Fruit fly (Drosophila melanogaster) whole organism, embryonic: ENCODE results near the gene Pgant2.

ENCODE experiments used
- Ada2b ChIP-seq: fragments of 200-800 bp; sonication (Bioruptor generic); IDR thresholded peaks from 2 replicates; pipeline ENCODE4 v1.3.6; 2022; ENCODE audit warnings: missing biosample characterization, missing genetic modification characterization
- Aef1 ChIP-seq: fragments of 200-800 bp; sonication (Bioruptor generic); IDR thresholded peaks from 3 replicates; pipeline ENCODE4 v1.3.6; 2022; ENCODE audit warnings: missing biosample characterization, missing genetic modification characterization
- CG1024 ChIP-seq: fragments of 200-800 bp; sonication (Bioruptor generic); IDR thresholded peaks from 2 replicates; pipeline ENCODE4 v1.3.6; 2022; ENCODE audit warnings: missing biosample characterization, missing genetic modification characterization
- CG10321 ChIP-seq: fragments of 200-800 bp; sonication (Bioruptor generic); IDR thresholded peaks from 2 replicates; pipeline ENCODE4 v1.3.6; 2022; ENCODE audit warnings: missing biosample characterization, missing genetic modification characterization
- CG10543 ChIP-seq: fragments of 200-800 bp; sonication (Bioruptor generic); optimal IDR thresholded peaks from 3 replicates; lab custom pipeline; 2017; ENCODE audit warnings: missing biosample characterization, mild to moderate bottlenecking, missing genetic modification characterization, moderate library complexity
- CG11398 ChIP-seq: fragments of 200-800 bp; sonication (Bioruptor generic); optimal IDR thresholded peaks from 2 replicates; lab custom pipeline; 2016; ENCODE audit warnings: missing biosample characterization, missing genetic modification characterization
- CG11504 ChIP-seq: fragments of 200-800 bp; sonication (Bioruptor generic); optimal IDR thresholded peaks from 3 replicates; lab custom pipeline; 2019; ENCODE audit warnings: missing biosample characterization, mild to moderate bottlenecking, missing genetic modification characterization, moderate library complexity
- CG13123 ChIP-seq: fragments of 200-800 bp; sonication (Bioruptor generic); optimal IDR thresholded peaks from 2 replicates; lab custom pipeline; 2016; ENCODE audit warnings: missing biosample characterization, missing genetic modification characterization
- CG15696 ChIP-seq: fragments of 200-800 bp; sonication (Bioruptor generic); optimal IDR thresholded peaks from 2 replicates; lab custom pipeline; 2019; ENCODE audit warnings: missing biosample characterization, mild to moderate bottlenecking, missing genetic modification characterization, moderate library complexity
- CG1602 ChIP-seq: fragments of 200-800 bp; sonication (Bioruptor generic); optimal IDR thresholded peaks from 3 replicates; lab custom pipeline; 2016; ENCODE audit warnings: missing biosample characterization, missing genetic modification characterization
- CG16779 ChIP-seq: fragments of 200-800 bp; sonication (Bioruptor generic); IDR thresholded peaks from 2 replicates; pipeline ENCODE4 v1.3.6; 2022; ENCODE audit warnings: missing biosample characterization, missing genetic modification characterization
- CG17328 ChIP-seq: fragments of 200-800 bp; sonication (Bioruptor generic); IDR thresholded peaks from 2 replicates; pipeline ENCODE4 v1.3.6; 2022; ENCODE audit warnings: missing biosample characterization, missing genetic modification characterization
- CG17361 ChIP-seq: fragments of 200-800 bp; sonication (Bioruptor generic); IDR thresholded peaks from 3 replicates; pipeline ENCODE4 v1.3.6; 2022; ENCODE audit warnings: missing biosample characterization, missing genetic modification characterization
- CG1792 ChIP-seq: fragments of 200-800 bp; sonication (Bioruptor generic); optimal IDR thresholded peaks from 2 replicates; lab custom pipeline; 2016; ENCODE audit warnings: missing biosample characterization, missing genetic modification characterization
- CG1832 ChIP-seq: fragments of 200-800 bp; sonication (Bioruptor generic); optimal IDR thresholded peaks from 2 replicates; lab custom pipeline; 2017; ENCODE audit warnings: missing biosample characterization, mild to moderate bottlenecking, missing genetic modification characterization, inconsistent platforms
- CG31388 ChIP-seq: fragments of 200-800 bp; sonication (Bioruptor generic); optimal IDR thresholded peaks from 2 replicates; lab custom pipeline; 2016; ENCODE audit warnings: missing biosample characterization, missing genetic modification characterization
- CG3281 ChIP-seq: fragments of 200-800 bp; sonication (Bioruptor generic); optimal IDR thresholded peaks from 3 replicates; lab custom pipeline; 2017; ENCODE audit warnings: missing biosample characterization, mild to moderate bottlenecking, missing genetic modification characterization
- CG3847 ChIP-seq: fragments of 200-800 bp; sonication (Bioruptor generic); IDR thresholded peaks from 2 replicates; pipeline ENCODE4 v1.3.6; 2022; ENCODE audit warnings: missing biosample characterization, missing genetic modification characterization
- CG5953 ChIP-seq: fragments of 200-800 bp; sonication (Bioruptor generic); IDR thresholded peaks from 2 replicates; pipeline ENCODE4 v1.3.6; 2022; ENCODE audit warnings: missing biosample characterization, missing genetic modification characterization
- CG6854 ChIP-seq: fragments of 200-800 bp; sonication (Bioruptor generic); optimal IDR thresholded peaks from 3 replicates; lab custom pipeline; 2017; ENCODE audit warnings: missing biosample characterization, mild to moderate bottlenecking, missing genetic modification characterization
- CG7928 ChIP-seq: fragments of 200-800 bp; sonication (Bioruptor generic); optimal IDR thresholded peaks from 2 replicates; lab custom pipeline; 2017; ENCODE audit warnings: missing biosample characterization, mild to moderate bottlenecking, missing genetic modification characterization
- CG7963 ChIP-seq: fragments of 200-800 bp; sonication (Bioruptor generic); IDR thresholded peaks from 3 replicates; pipeline ENCODE4 v1.3.6; 2022; ENCODE audit warnings: missing biosample characterization, missing genetic modification characterization; ENCODE audit not compliant: partially characterized antibody
- CG9797 ChIP-seq: fragments of 200-800 bp; sonication (Bioruptor generic); optimal IDR thresholded peaks from 3 replicates; lab custom pipeline; 2018; ENCODE audit warnings: missing biosample characterization, mild to moderate bottlenecking, missing genetic modification characterization
- CG9876 ChIP-seq: fragments of 200-800 bp; sonication (Bioruptor generic); optimal IDR thresholded peaks from 2 replicates; lab custom pipeline; 2016; ENCODE audit warnings: missing biosample characterization, missing genetic modification characterization
- Deaf1 ChIP-seq: fragments of 200-800 bp; optimal IDR thresholded peaks from 3 replicates; lab custom pipeline; 2019; ENCODE audit warnings: missing biosample characterization, mild to moderate bottlenecking, missing genetic modification characterization, moderate library complexity
- Dfd ChIP-seq, 2 experiments: fragments of >200 bp; optimal IDR thresholded peaks; 2 replicates each; lab custom pipeline; 2017; ENCODE audit warnings: missing biosample characterization in 2 of 2, missing genetic modification characterization in 2 of 2
- Dp ChIP-seq: fragments of 200-800 bp; sonication (Bioruptor generic); optimal IDR thresholded peaks from 2 replicates; lab custom pipeline; 2018; ENCODE audit warnings: missing biosample characterization, mild to moderate bottlenecking, missing genetic modification characterization, moderate library complexity
- Fer2 ChIP-seq: fragments of 200-800 bp; sonication (Bioruptor generic); optimal IDR thresholded peaks from 2 replicates; lab custom pipeline; 2018; ENCODE audit warnings: missing biosample characterization, mild to moderate bottlenecking, missing genetic modification characterization, moderate library complexity
- H15 ChIP-seq: fragments of 200-800 bp; sonication (Bioruptor generic); IDR thresholded peaks from 3 replicates; pipeline ENCODE4 v1.3.6; 2022; ENCODE audit warnings: missing biosample characterization, missing genetic modification characterization
- Lim3 ChIP-seq: fragments of 200-800 bp; sonication (Bioruptor generic); IDR thresholded peaks from 2 replicates; pipeline ENCODE4 v1.3.6; 2022; ENCODE audit warnings: missing biosample characterization, missing genetic modification characterization
- Myb ChIP-seq: fragments of 200-800 bp; sonication (Bioruptor generic); optimal IDR thresholded peaks from 2 replicates; lab custom pipeline; 2016; ENCODE audit warnings: missing biosample characterization, missing genetic modification characterization
- NFAT ChIP-seq: fragments of 200-800 bp; sonication (Bioruptor generic); IDR thresholded peaks from 2 replicates; pipeline ENCODE4 v1.3.6; 2022; ENCODE audit warnings: missing biosample characterization, missing genetic modification characterization
- NfI ChIP-seq: fragments of 200-800 bp; sonication (Bioruptor generic); optimal IDR thresholded peaks from 3 replicates; lab custom pipeline; 2018; ENCODE audit warnings: missing biosample characterization, mild to moderate bottlenecking, missing genetic modification characterization, moderate library complexity
- Oaz ChIP-seq: fragments of 200-800 bp; sonication (Bioruptor generic); IDR thresholded peaks from 2 replicates; pipeline ENCODE4 v1.3.6; 2022; ENCODE audit warnings: missing biosample characterization, missing genetic modification characterization
- Six4 ChIP-seq: fragments of 200-800 bp; sonication (Bioruptor generic); optimal IDR thresholded peaks from 2 replicates; lab custom pipeline; 2016; ENCODE audit warnings: missing biosample characterization, missing genetic modification characterization
- YL-1 ChIP-seq: fragments of 200-800 bp; sonication (Bioruptor generic); optimal IDR thresholded peaks from 3 replicates; lab custom pipeline; 2017; ENCODE audit warnings: missing biosample characterization, mild to moderate bottlenecking, missing genetic modification characterization
- ase ChIP-seq: fragments of 200-800 bp; sonication (Bioruptor generic); IDR thresholded peaks from 3 replicates; pipeline ENCODE4 v1.3.6; 2022; ENCODE audit warnings: missing biosample characterization, missing genetic modification characterization
- cas ChIP-seq: fragments of 200-800 bp; sonication (Bioruptor generic); IDR thresholded peaks from 2 replicates; pipeline ENCODE4 v1.3.6; 2022; ENCODE audit warnings: missing biosample characterization, missing genetic modification characterization
- cwo ChIP-seq: fragments of 200-800 bp; sonication (Bioruptor generic); optimal IDR thresholded peaks from 3 replicates; lab custom pipeline; 2017; ENCODE audit warnings: missing biosample characterization, missing genetic modification characterization, mild to moderate bottlenecking, moderate library complexity, missing genetic modification reagents
- dan ChIP-seq: fragments of 200-800 bp; sonication (Bioruptor generic); IDR thresholded peaks from 2 replicates; pipeline ENCODE4 v1.3.6; 2022; ENCODE audit warnings: missing biosample characterization, missing genetic modification characterization
- emc ChIP-seq: fragments of 200-800 bp; sonication (Bioruptor generic); optimal IDR thresholded peaks from 2 replicates; lab custom pipeline; 2016; ENCODE audit warnings: missing biosample characterization, missing genetic modification characterization
- grn ChIP-seq: fragments of 200-800 bp; sonication (Bioruptor generic); optimal IDR thresholded peaks from 3 replicates; lab custom pipeline; 2017; ENCODE audit warnings: missing biosample characterization, missing genetic modification characterization
- hb ChIP-seq: fragments of 200-800 bp; sonication (Bioruptor generic); IDR thresholded peaks from 3 replicates; pipeline ENCODE4 v1.3.6; 2022; ENCODE audit warnings: missing biosample characterization, missing genetic modification characterization; ENCODE audit not compliant: partially characterized antibody
- hbn ChIP-seq: fragments of 200-800 bp; sonication (Bioruptor generic); IDR thresholded peaks from 2 replicates; pipeline ENCODE4 v1.3.6; 2022; ENCODE audit warnings: missing biosample characterization, missing genetic modification characterization; ENCODE audit not compliant: partially characterized antibody
- kay ChIP-seq: fragments of 200-800 bp; sonication (Bioruptor generic); optimal IDR thresholded peaks from 2 replicates; lab custom pipeline; 2016; ENCODE audit warnings: missing biosample characterization, missing genetic modification characterization
- lilli ChIP-seq: fragments of 200-800 bp; sonication (Bioruptor generic); optimal IDR thresholded peaks from 3 replicates; lab custom pipeline; 2016; ENCODE audit warnings: missing biosample characterization, missing genetic modification characterization
- maf-S ChIP-seq: fragments of 200-800 bp; sonication (Bioruptor generic); optimal IDR thresholded peaks from 2 replicates; lab custom pipeline; 2016; ENCODE audit warnings: missing biosample characterization, missing genetic modification characterization
- nom ChIP-seq: fragments of 200-800 bp; sonication (Bioruptor generic); optimal IDR thresholded peaks from 2 replicates; lab custom pipeline; 2017; ENCODE audit warnings: missing biosample characterization, missing genetic modification characterization, mild to moderate bottlenecking, moderate library complexity, missing genetic modification reagents
- oc ChIP-seq: fragments of 200-800 bp; sonication (Bioruptor generic); optimal IDR thresholded peaks from 2 replicates; lab custom pipeline; 2018; ENCODE audit warnings: missing biosample characterization, mild to moderate bottlenecking, missing genetic modification characterization, moderate library complexity
- slp2 ChIP-seq: fragments of 200-800 bp; sonication (Bioruptor generic); optimal IDR thresholded peaks from 2 replicates; lab custom pipeline; 2016; ENCODE audit warnings: missing biosample characterization, missing genetic modification characterization
- trh ChIP-seq: fragments of 200-800 bp; sonication (Bioruptor generic); optimal IDR thresholded peaks from 2 replicates; lab custom pipeline; 2016; ENCODE audit warnings: missing biosample characterization, missing genetic modification characterization
- yki ChIP-seq: fragments of >200 bp; optimal IDR thresholded peaks from 3 replicates; lab custom pipeline; 2018
- zen ChIP-seq: fragments of 200-800 bp; sonication (Bioruptor generic); optimal IDR thresholded peaks from 3 replicates; lab custom pipeline; 2018; ENCODE audit warnings: missing biosample characterization, mild to moderate bottlenecking, missing genetic modification characterization, moderate library complexity

Pgant2 gene

DNA sequence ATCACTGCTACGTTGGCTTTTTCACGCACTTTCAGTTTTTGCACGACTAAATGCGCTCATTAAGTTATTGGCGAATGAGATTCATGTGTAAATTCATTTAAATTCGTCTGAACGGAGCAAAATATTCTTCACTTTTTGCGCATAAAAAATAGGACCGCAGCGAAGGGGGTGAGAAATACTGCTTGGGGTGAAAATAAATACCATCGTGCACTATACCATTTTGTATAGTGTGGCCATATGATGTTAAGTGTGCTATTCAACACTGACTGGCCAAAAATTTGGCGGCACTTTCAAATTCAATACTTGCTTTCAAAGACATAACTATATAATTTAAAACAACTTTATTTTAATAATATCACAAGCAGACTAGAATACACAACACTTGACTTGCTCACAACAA is 53.3 kb downstream of the Pgant2 start, which contains the start of gene GramD1B (continued):
- TF ChIP-seq Deaf1 (tag; lab: Kevin White, UChicago) (no peak), Six4 (GFP tag; lab: Kevin White, UChicago) (no peak), CG3847 (GFP tag; lab: Robert Waterston, UW) (peak; percentile 78), Dfd (GFP tag; optimal IDR thresholded peaks at IDR 0.05; lab: Kevin White, UChicago) (no peak), NfI (peak; percentile 34), CG10321 (GFP tag; lab: Robert Waterston, UW) (no peak), NFAT (GFP tag; lab: Robert Waterston, UW) (0 out of 2 replicates have a peak, but pooled peaks have one; percentile 9), CG1602 (no peak), H15 (GFP tag; lab: Robert Waterston, UW) (no peak), CG1832 (GFP tag; lab: Kevin White, UChicago) (no peak), lilli (GFP tag; lab: Kevin White, UChicago) (no peak), Fer2 (no peak), kay (GFP tag; lab: Kevin White, UChicago) (no peak), zen (tag; lab: Kevin White, UChicago) (peak; percentile 25), yki (lab: Kevin White, UChicago) (no peak), CG5953 (GFP tag; lab: Robert Waterston, UW) (no peak), CG11504 (tag; lab: Kevin White, UChicago) (peak; percentile 6), CG16779 (no peak), dan (GFP tag; lab: Robert Waterston, UW) (no peak), cwo (GFP tag; lab: Kevin White, UChicago) (no peak), grn (GFP tag; lab: Kevin White, UChicago) (no peak), CG10543 (no peak), nom (no peak), CG13123 (GFP tag; lab: Kevin White, UChicago) (no peak), ase (GFP tag; lab: Robert Waterston, UW) (no peak), trh (GFP tag; lab: Kevin White, UChicago) (no peak), cas (no peak), YL-1 (peak; percentile 57), CG17328 (GFP tag; lab: Robert Waterston, UW) (no peak), Dp (peak; percentile 95), slp2 (GFP tag; lab: Kevin White, UChicago) (no peak), CG1792 (GFP tag; lab: Kevin White, UChicago) (no peak), CG9797 (GFP tag; lab: Kevin White, UChicago) (peak; percentile 93), maf-S (GFP tag; lab: Kevin White, UChicago) (no peak), CG1024 (GFP tag; lab: Robert Waterston, UW) (no peak), CG31388 (no peak), CG11398 (GFP tag; lab: Kevin White, UChicago) (no peak), hb (no peak), CG15696 (tag; lab: Kevin White, UChicago) (no peak), CG9876 (GFP tag; lab: Kevin White, UChicago) (no peak), CG7928 (no peak), CG7963 (GFP tag; lab: Robert Waterston, UW) (no peak), Oaz (GFP tag; lab: Robert Waterston, UW) (no peak), oc (tag; lab: Kevin White, UChicago) (no peak), Ada2b (no peak), CG17361 (GFP tag; lab: Robert Waterston, UW) (0 out of 3 replicates have a peak, but pooled peaks have one; percentile 34), hbn (GFP tag; lab: Robert Waterston, UW) (peak; percentile 29; the same call in 1 of the 2 replicates), CG6854 (GFP tag; lab: Kevin White, UChicago) (no peak), CG3281 (GFP tag; lab: Kevin White, UChicago) (no peak), Myb (peak; percentile 33), Aef1 (GFP tag; lab: Robert Waterston, UW) (no peak), emc (GFP tag; lab: Kevin White, UChicago) (no peak), Lim3 (no peak)
